Fruit fly (Drosophila melanogaster): ENCODE results near the gene CIA30.

- TF ChIP-seq h (optimal IDR thresholded peaks at IDR 0.05) (no peak), psq (optimal IDR thresholded peaks at IDR 0.05) (no peak), ttk (optimal IDR thresholded peaks at IDR 0.05) (no peak), Sin3A (optimal IDR thresholded peaks at IDR 0.05) (no peak), insv (optimal IDR thresholded peaks at IDR 0.05) (no peak), Myc (optimal IDR thresholded peaks at IDR 0.05) (no peak)
Measured at dm6 chr3R:29714314-29714713, 22.5 kb upstream of the CIA30 start, which contains the start of gene Obp99d.

All from Kc167 (cell line).